Worm (Caenorhabditis elegans): ENCODE data around the gene catp-4.
"Not testable (repeated sequence)": the region's sequence is repeated elsewhere in the genome, so short reads cannot be mapped to it uniquely, and the experiment has no call there.

The catp-4 gene

ce11 chrII:14561549-14562115, 31.7 kb upstream of the catp-4 start, which contains the start of gene mog-4:
TSS of gene mog-4 (minus strand) at chrII:14561599.
- peak; percentile 5 for TF ChIP-seq dve-1 (tag; optimal IDR thresholded peaks at IDR 0.05)
- peak; percentile 47 for TF ChIP-seq fax-1 (tag; optimal IDR thresholded peaks at IDR 0.05)
- TF ChIP-seq ceh-45 (GFP tag; IDR thresholded peaks at IDR 0.05), result peak; percentile 69; the same call in 1 of the 2 replicates
- TF ChIP-seq madf-2 (tag; optimal IDR thresholded peaks at IDR 0.05), result peak; percentile 50
- peak; percentile 13 for TF ChIP-seq sox-2 (GFP tag; IDR thresholded peaks at IDR 0.05)
- peak; percentile 89 for TF ChIP-seq C08G9.2 (tag; optimal IDR thresholded peaks at IDR 0.05)
- peak; percentile 57 for TF ChIP-seq rnt-1 (tag; optimal IDR thresholded peaks at IDR 0.05)
- peak; percentile 15 for TF ChIP-seq pha-2 (tag; optimal IDR thresholded peaks at IDR 0.05)
- TF ChIP-seq Y22D7AL.16 (tag; optimal IDR thresholded peaks at IDR 0.05), result peak; percentile 9
- peak; percentile 86 for TF ChIP-seq pqm-1 (tag; optimal IDR thresholded peaks at IDR 0.05)
- TF ChIP-seq tbx-2 (tag; optimal IDR thresholded peaks at IDR 0.05), result peak; percentile 74
- TF ChIP-seq unc-86 (tag; optimal IDR thresholded peaks at IDR 0.05), result peak; percentile 54
- TF ChIP-seq ceh-34 (tag; optimal IDR thresholded peaks at IDR 0.05), result peak; percentile 76
- peak; percentile 60 for TF ChIP-seq ref-2 (tag; optimal IDR thresholded peaks at IDR 0.05)
- TF ChIP-seq unc-42 (tag; optimal IDR thresholded peaks at IDR 0.05), result peak; percentile 89
- TF ChIP-seq hlh-8 (tag; optimal IDR thresholded peaks at IDR 0.05), result peak; percentile 78
- peak; percentile 60 for TF ChIP-seq ztf-16 (tag; optimal IDR thresholded peaks at IDR 0.05)
- TF ChIP-seq unc-3 (GFP tag; conservative IDR thresholded peaks at IDR 0.05), result peak; percentile 62; the same call in 1 of the 2 replicates
- not testable (repeated sequence) for TF ChIP-seq unc-3 (tag; optimal IDR thresholded peaks at IDR 0.05)
- TF ChIP-seq ceh-31 (tag; optimal IDR thresholded peaks at IDR 0.05), result peak; percentile 91
- TF ChIP-seq ceh-14 (tag; optimal IDR thresholded peaks at IDR 0.05), result peak; percentile 82
- peak; percentile 85 for TF ChIP-seq ceh-18 (tag; optimal IDR thresholded peaks at IDR 0.05)
- peak; percentile 72 for TF ChIP-seq nfya-1 (tag; optimal IDR thresholded peaks at IDR 0.05)
- peak; percentile 60 for TF ChIP-seq elt-2 (tag; optimal IDR thresholded peaks at IDR 0.05)
- TF ChIP-seq ets-4 (tag; optimal IDR thresholded peaks at IDR 0.05), result peak; percentile 80
- peak; percentile 67 for TF ChIP-seq tbx-7 (tag; optimal IDR thresholded peaks at IDR 0.05)
- peak; percentile 65 for TF ChIP-seq ceh-2 (tag; optimal IDR thresholded peaks at IDR 0.05)
- TF ChIP-seq zip-5 (tag; optimal IDR thresholded peaks at IDR 0.05), result peak; percentile 41

- TF ChIP-seq unc-42 (tag; optimal IDR thresholded peaks at IDR 0.05), result peak; percentile 7
Observed at ce11 chrII:14563766-14564370, 29.5 kb upstream of the catp-4 start.

ce11 chrII:14567811-14568210, 25.6 kb upstream of the catp-4 start:
- no peak for TF ChIP-seq K09A11.1 (tag; optimal IDR thresholded peaks at IDR 0.05; ENCODE audit: insufficient read depth)
- peak; percentile 10 for TF ChIP-seq ref-2 (tag; optimal IDR thresholded peaks at IDR 0.05)

DNA sequence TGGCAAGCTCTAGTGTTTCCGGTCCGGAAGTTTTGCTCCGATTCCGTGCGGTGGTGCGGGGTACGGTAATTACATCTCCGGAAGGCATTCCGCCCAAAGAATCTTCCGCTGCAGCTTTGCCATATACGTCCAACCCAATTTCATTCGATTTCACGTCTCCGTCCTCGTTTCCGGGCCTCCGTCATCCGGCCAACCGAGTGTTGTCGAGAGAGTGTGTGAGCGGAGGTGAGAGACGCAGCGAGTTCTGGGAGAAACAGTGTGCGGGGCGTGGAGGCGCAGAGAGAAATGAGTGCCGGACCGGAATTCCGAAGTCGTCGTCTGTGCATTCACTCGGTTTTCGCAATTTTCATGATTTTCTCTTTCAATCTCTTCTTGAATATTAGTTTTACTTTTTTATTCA, 24.1 kb upstream of the catp-4 start:
- TF ChIP-seq ceh-18 (tag; optimal IDR thresholded peaks at IDR 0.05) (no peak), ceh-30 (tag; optimal IDR thresholded peaks at IDR 0.05) (no peak), unc-86 (tag; optimal IDR thresholded peaks at IDR 0.05) (no peak), unc-42 (tag; optimal IDR thresholded peaks at IDR 0.05) (peak; percentile 86), ceh-2 (tag; optimal IDR thresholded peaks at IDR 0.05) (no peak), rnt-1 (tag; optimal IDR thresholded peaks at IDR 0.05) (no peak), sox-2 (GFP tag; IDR thresholded peaks at IDR 0.05) (no peak), fax-1 (tag; optimal IDR thresholded peaks at IDR 0.05) (no peak), pqm-1 (tag; optimal IDR thresholded peaks at IDR 0.05) (no peak), elt-4 (tag; optimal IDR thresholded peaks at IDR 0.05) (no peak), ceh-31 (tag; optimal IDR thresholded peaks at IDR 0.05) (peak; percentile 54), ceh-48 (tag; optimal IDR thresholded peaks at IDR 0.05) (no peak), ceh-14 (tag; optimal IDR thresholded peaks at IDR 0.05) (no peak), elt-2 (tag; optimal IDR thresholded peaks at IDR 0.05) (no peak), fkh-10 (GFP tag; optimal IDR thresholded peaks at IDR 0.05) (peak; percentile 34)

Measured in whole organism, late embryonic.